Fruit fly (Drosophila melanogaster) whole organism, embryonic: ENCODE results near the gene CG12299.

ENCODE experiments used
- Abd-B ChIP-seq: fragments of 200-800 bp; sonication (Bioruptor generic); optimal IDR thresholded peaks from 2 replicates; lab custom pipeline; 2018; ENCODE audit warnings: missing biosample characterization, mild to moderate bottlenecking, missing genetic modification characterization, moderate library complexity
- Blimp-1 ChIP-seq: fragments of 200-800 bp; sonication (Bioruptor generic); optimal IDR thresholded peaks from 3 replicates; lab custom pipeline; 2018; ENCODE audit warnings: missing biosample characterization, missing genetic modification characterization, mild to moderate bottlenecking, moderate library complexity, missing genetic modification reagents
- CG10654 ChIP-seq: fragments of 200-800 bp; sonication (Bioruptor generic); optimal IDR thresholded peaks from 2 replicates; lab custom pipeline; 2016; ENCODE audit warnings: missing biosample characterization, missing genetic modification characterization
- CG11504 ChIP-seq: fragments of 200-800 bp; sonication (Bioruptor generic); optimal IDR thresholded peaks from 3 replicates; lab custom pipeline; 2019; ENCODE audit warnings: missing biosample characterization, mild to moderate bottlenecking, missing genetic modification characterization, moderate library complexity
- CG13287 ChIP-seq: fragments of 200-800 bp; sonication (Bioruptor generic); IDR thresholded peaks from 2 replicates; pipeline ENCODE4 v1.3.6; 2022; ENCODE audit warnings: missing biosample characterization, missing genetic modification characterization; ENCODE audit not compliant: partially characterized antibody
- CG13775 ChIP-seq: fragments of 200-800 bp; sonication (Bioruptor generic); optimal IDR thresholded peaks from 3 replicates; lab custom pipeline; 2017; ENCODE audit warnings: missing biosample characterization, mild to moderate bottlenecking, missing genetic modification characterization
- CG16779 ChIP-seq: fragments of 200-800 bp; sonication (Bioruptor generic); IDR thresholded peaks from 2 replicates; pipeline ENCODE4 v1.3.6; 2022; ENCODE audit warnings: missing biosample characterization, missing genetic modification characterization
- CG17912 ChIP-seq: fragments of 200-800 bp; sonication (Bioruptor generic); optimal IDR thresholded peaks from 2 replicates; lab custom pipeline; 2018; ENCODE audit warnings: missing biosample characterization, mild to moderate bottlenecking, missing genetic modification characterization
- CG1832 ChIP-seq: fragments of 200-800 bp; sonication (Bioruptor generic); optimal IDR thresholded peaks from 2 replicates; lab custom pipeline; 2017; ENCODE audit warnings: missing biosample characterization, mild to moderate bottlenecking, missing genetic modification characterization, inconsistent platforms
- CG18619 ChIP-seq: fragments of 200-800 bp; sonication (Bioruptor generic); optimal IDR thresholded peaks from 3 replicates; lab custom pipeline; 2017; ENCODE audit warnings: missing biosample characterization, mild to moderate bottlenecking, missing genetic modification characterization
- CG3726 ChIP-seq: fragments of 200-800 bp; sonication (Bioruptor generic); IDR thresholded peaks from 3 replicates; pipeline ENCODE4, ENCODE4 v1.3.6; 2022; ENCODE audit warnings: missing biosample characterization, missing genetic modification characterization
- CG3847 ChIP-seq: fragments of 200-800 bp; sonication (Bioruptor generic); IDR thresholded peaks from 2 replicates; pipeline ENCODE4 v1.3.6; 2022; ENCODE audit warnings: missing biosample characterization, missing genetic modification characterization
- CG4404 ChIP-seq: fragments of 200-800 bp; sonication (Bioruptor generic); IDR thresholded peaks from 2 replicates; pipeline ENCODE4 v1.3.6; 2022; ENCODE audit warnings: missing biosample characterization, missing genetic modification characterization
- CG4617 ChIP-seq: fragments of 200-800 bp; sonication (Bioruptor generic); optimal IDR thresholded peaks from 3 replicates; lab custom pipeline; 2016; ENCODE audit warnings: missing biosample characterization, missing genetic modification characterization, borderline replicate concordance
- CG7357 ChIP-seq: fragments of 200-800 bp; sonication (Bioruptor generic); IDR thresholded peaks from 3 replicates; pipeline ENCODE4 v1.3.6; 2022; ENCODE audit warnings: missing biosample characterization, missing genetic modification characterization
- CG8765 ChIP-seq: fragments of 200-800 bp; sonication (Bioruptor generic); IDR thresholded peaks from 2 replicates; pipeline ENCODE4 v1.3.6; 2022; ENCODE audit warnings: missing biosample characterization, missing genetic modification characterization
- CTCF ChIP-seq: fragments of 200-800 bp; sonication (Bioruptor generic); optimal IDR thresholded peaks from 2 replicates; lab custom pipeline; 2017; ENCODE audit warnings: missing biosample characterization, mild to moderate bottlenecking, missing genetic modification characterization, moderate library complexity
- Dek ChIP-seq: fragments of 200-800 bp; sonication (Bioruptor generic); optimal IDR thresholded peaks from 3 replicates; lab custom pipeline; 2019; ENCODE audit warnings: missing biosample characterization, mild to moderate bottlenecking, missing genetic modification characterization, moderate library complexity
- Doc2 ChIP-seq: fragments of 200-800 bp; sonication (Bioruptor generic); IDR thresholded peaks from 2 replicates; pipeline ENCODE4 v1.3.6; 2022; ENCODE audit warnings: missing biosample characterization, missing genetic modification characterization
- H15 ChIP-seq: fragments of 200-800 bp; sonication (Bioruptor generic); IDR thresholded peaks from 3 replicates; pipeline ENCODE4 v1.3.6; 2022; ENCODE audit warnings: missing biosample characterization, missing genetic modification characterization
- HHEX ChIP-seq: fragments of 200-800 bp; sonication (Bioruptor generic); optimal IDR thresholded peaks from 3 replicates; lab custom pipeline; 2017; ENCODE audit warnings: missing biosample characterization, mild to moderate bottlenecking, missing genetic modification characterization, missing genetic modification reagents
- Hand ChIP-seq: fragments of 200-800 bp; sonication (Bioruptor generic); optimal IDR thresholded peaks from 2 replicates; lab custom pipeline; 2017; ENCODE audit warnings: mild to moderate bottlenecking, missing biosample characterization, missing genetic modification reagents, missing genetic modification characterization
- Hr3 ChIP-seq: fragments of 200-800 bp; sonication (Bioruptor generic); optimal IDR thresholded peaks from 3 replicates; lab custom pipeline; 2016; ENCODE audit warnings: missing biosample characterization, missing genetic modification characterization
- Hr78 ChIP-seq, 2 experiments: fragments of 200-800 bp in 1 of 2; fragments of >200 bp in 1 of 2; sonication (Bioruptor generic) in 1 of 2; optimal IDR thresholded peaks; 2 replicates each; lab custom pipeline; 2017 to 2019; ENCODE audit warnings: missing biosample characterization in 2 of 2, missing genetic modification characterization in 2 of 2, mild to moderate bottlenecking in 1 of 2, moderate library complexity in 1 of 2
- Med ChIP-seq: fragments of 200-800 bp; sonication (Bioruptor generic); peaks from one replicate; lab custom pipeline; 2016; ENCODE audit warnings: missing biosample characterization, missing genetic modification characterization, mild to moderate bottlenecking, inconsistent platforms, moderate library complexity
- Rfx ChIP-seq: fragments of 200-800 bp; sonication (Bioruptor generic); IDR thresholded peaks from 2 replicates; pipeline ENCODE4 v1.3.6; 2022; ENCODE audit warnings: missing biosample characterization, missing genetic modification characterization
- Side ChIP-seq: fragments of 200-800 bp; sonication (Bioruptor generic); optimal IDR thresholded peaks from 2 replicates; lab custom pipeline; 2016; ENCODE audit warnings: missing biosample characterization, missing genetic modification characterization
- Six4 ChIP-seq: fragments of 200-800 bp; sonication (Bioruptor generic); optimal IDR thresholded peaks from 2 replicates; lab custom pipeline; 2016; ENCODE audit warnings: missing biosample characterization, missing genetic modification characterization
- bbx ChIP-seq: fragments of 200-800 bp; sonication (Bioruptor generic); IDR thresholded peaks from 2 replicates; pipeline ENCODE4 v1.3.6; 2022; ENCODE audit warnings: missing biosample characterization, missing genetic modification characterization; ENCODE audit not compliant: partially characterized antibody
- ci ChIP-seq: fragments of 200-800 bp; sonication (Bioruptor generic); IDR thresholded peaks from 3 replicates; pipeline ENCODE4 v1.3.6; 2022; ENCODE audit warnings: missing biosample characterization, missing genetic modification characterization
- crol ChIP-seq: fragments of 200-800 bp; sonication (Bioruptor generic); IDR thresholded peaks from 2 replicates; pipeline ENCODE4 v1.3.6; 2022; ENCODE audit warnings: missing biosample characterization, missing genetic modification characterization
- emc ChIP-seq: fragments of 200-800 bp; sonication (Bioruptor generic); optimal IDR thresholded peaks from 2 replicates; lab custom pipeline; 2016; ENCODE audit warnings: missing biosample characterization, missing genetic modification characterization
- hkb ChIP-seq, 2 experiments: fragments of 200-800 bp in 1 of 2; fragments of >200 bp in 1 of 2; sonication (Bioruptor generic) in 1 of 2; IDR thresholded peaks in 1 of 2; optimal IDR thresholded peaks in 1 of 2; 2 replicates each; pipeline versions ENCODE4 v1.3.6 to Lab custom; 2017 to 2022; ENCODE audit warnings: missing biosample characterization in 1 of 2, missing genetic modification characterization in 1 of 2
- ind ChIP-seq: fragments of 200-800 bp; sonication (Bioruptor generic); optimal IDR thresholded peaks from 3 replicates; lab custom pipeline; 2016; ENCODE audit warnings: missing biosample characterization, missing genetic modification characterization
- inv ChIP-seq: fragments of 200-800 bp; sonication (Bioruptor generic); IDR thresholded peaks from 2 replicates; pipeline ENCODE4 v1.3.6; 2022; ENCODE audit warnings: missing biosample characterization, missing genetic modification characterization; ENCODE audit not compliant: partially characterized antibody
- kni ChIP-seq: fragments of 200-800 bp; sonication (Bioruptor generic); optimal IDR thresholded peaks from 3 replicates; lab custom pipeline; 2017; ENCODE audit warnings: mild to moderate bottlenecking, missing biosample characterization, missing genetic modification reagents, missing genetic modification characterization
- knrl ChIP-seq: fragments of 200-800 bp; sonication (Bioruptor generic); IDR thresholded peaks from 3 replicates; pipeline ENCODE4 v1.3.6; 2022; ENCODE audit warnings: missing biosample characterization, missing genetic modification characterization; ENCODE audit not compliant: partially characterized antibody
- oc ChIP-seq: fragments of 200-800 bp; sonication (Bioruptor generic); optimal IDR thresholded peaks from 2 replicates; lab custom pipeline; 2018; ENCODE audit warnings: missing biosample characterization, mild to moderate bottlenecking, missing genetic modification characterization, moderate library complexity
- pho ChIP-seq: fragments of 200-800 bp; sonication (Bioruptor generic); optimal IDR thresholded peaks from 2 replicates; lab custom pipeline; 2016; ENCODE audit warnings: missing biosample characterization, missing genetic modification characterization
- scrt ChIP-seq: fragments of 200-800 bp; sonication (Bioruptor generic); optimal IDR thresholded peaks from 2 replicates; lab custom pipeline; 2018; ENCODE audit warnings: missing biosample characterization, mild to moderate bottlenecking, missing genetic modification characterization, moderate library complexity
- sens ChIP-seq: fragments of 200-800 bp; sonication (Bioruptor generic); peaks from one replicate; lab custom pipeline; 2016; ENCODE audit warnings: missing biosample characterization, missing genetic modification characterization
- sob ChIP-seq: fragments of 200-800 bp; sonication (Bioruptor generic); IDR thresholded peaks from 2 replicates; pipeline ENCODE4 v1.3.6; 2022; ENCODE audit warnings: missing biosample characterization, missing genetic modification characterization
- sqz ChIP-seq: fragments of 200-800 bp; sonication (Bioruptor generic); optimal IDR thresholded peaks from 3 replicates; lab custom pipeline; 2018; ENCODE audit warnings: missing biosample characterization, mild to moderate bottlenecking, missing genetic modification characterization
- tap ChIP-seq: fragments of 200-800 bp; optimal IDR thresholded peaks from 3 replicates; lab custom pipeline; 2019; ENCODE audit warnings: missing biosample characterization, mild to moderate bottlenecking, missing genetic modification characterization, moderate library complexity
- tll ChIP-seq, 2 experiments: fragments of 200-800 bp in 1 of 2; fragments of >200 bp in 1 of 2; sonication (Bioruptor generic) in 1 of 2; optimal IDR thresholded peaks; 2 replicates each; lab custom pipeline; 2017 to 2019; ENCODE audit warnings: missing biosample characterization in 2 of 2, missing genetic modification characterization in 2 of 2, mild to moderate bottlenecking in 1 of 2, moderate library complexity in 1 of 2
- z ChIP-seq: fragments of 200-800 bp; sonication (Bioruptor generic); IDR thresholded peaks from 3 replicates; pipeline ENCODE4 v1.3.6; 2022; ENCODE audit warnings: missing biosample characterization, missing genetic modification characterization

Gene CG12299

DNA sequence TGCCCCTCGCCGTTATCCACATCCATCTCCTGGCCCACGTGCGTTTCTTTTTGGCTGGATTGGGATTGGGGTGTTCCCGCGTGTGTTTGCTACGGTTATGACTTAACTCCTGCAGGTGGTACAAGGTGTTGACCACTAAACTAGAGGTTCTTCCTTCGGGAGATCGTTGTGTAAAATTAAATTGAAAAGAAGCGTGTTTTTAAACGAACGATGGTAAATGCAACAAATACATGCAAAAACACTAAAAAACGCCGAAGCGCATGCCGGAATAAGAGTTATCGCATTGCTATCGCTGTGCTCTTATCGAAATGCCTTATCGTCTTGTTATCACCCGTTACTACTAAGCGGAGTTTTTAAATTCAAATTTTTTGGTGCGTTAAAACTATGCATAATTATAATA, 32.6 kb downstream of the CG12299 start, which contains the start of gene CG6724 (continued):
- TF ChIP-seq bbx, result peak; percentile 88

DNA sequence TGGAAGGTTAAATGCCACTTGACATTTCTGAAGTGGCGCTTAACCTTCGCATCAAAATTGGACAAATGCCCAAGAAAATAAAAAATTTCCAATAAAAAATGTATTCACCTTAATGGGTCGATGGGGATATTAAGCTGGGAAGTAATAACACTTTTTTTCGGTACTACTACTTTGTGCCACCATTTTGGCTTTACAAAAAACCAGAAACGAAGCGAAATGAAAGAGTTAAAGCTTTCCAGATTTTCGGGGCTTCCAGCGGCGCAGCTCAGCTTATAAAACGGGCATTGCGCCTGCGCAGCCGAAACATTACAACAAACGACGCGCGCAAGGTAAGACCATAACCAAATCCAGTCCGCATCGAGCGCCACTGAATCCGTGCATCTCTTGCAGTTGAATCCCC, 33.4 kb downstream of the CG12299 start, which contains the start of gene CG17127:
CG17127 (plus strand) TSS at position 301 of the 400 bp plus-strand sequence.
- TF ChIP-seq CG10654 (GFP tag; lab: Kevin White, UChicago), result no peak
- no peak for TF ChIP-seq CG18619 (GFP tag; lab: Kevin White, UChicago)
- TF ChIP-seq Doc2, result no peak
- no peak for TF ChIP-seq CG8765 (GFP tag; lab: Robert Waterston, UW)
- TF ChIP-seq Dek (tag; lab: Kevin White, UChicago), result no peak
- no peak for TF ChIP-seq Hr3 (GFP tag; lab: Kevin White, UChicago)
- no peak for TF ChIP-seq Six4 (GFP tag; lab: Kevin White, UChicago)
- TF ChIP-seq, all 482 proteins: peak for 0

DNA sequence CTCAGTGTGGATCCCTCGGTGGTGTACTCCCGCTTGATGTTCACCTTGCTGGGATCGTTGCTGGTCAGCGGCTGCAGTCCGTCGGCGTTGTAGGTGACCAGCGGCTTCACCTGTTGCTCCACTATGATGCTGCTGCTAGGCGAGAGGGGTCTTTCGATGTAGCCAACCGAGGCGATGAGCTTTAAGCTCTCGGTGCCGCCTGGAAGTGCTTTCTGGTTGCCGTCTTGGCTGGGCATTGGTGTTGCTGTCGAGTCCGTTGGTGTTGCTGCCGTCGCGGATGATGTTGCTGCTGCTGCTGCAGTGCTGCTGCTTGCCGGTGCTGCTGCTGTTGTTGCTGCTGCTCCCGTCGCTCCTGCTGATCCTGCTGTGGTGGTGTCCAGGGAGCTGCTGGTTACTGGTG, 36.9 kb downstream of the CG12299 start:
- TF ChIP-seq CG13287 (GFP tag; lab: Robert Waterston, UW) (peak; percentile 30; the same call in 1 of the 2 replicates), CG11504 (tag; lab: Kevin White, UChicago) (peak; percentile 98), scrt (GFP tag; lab: Kevin White, UChicago) (peak; percentile 80), Rfx (GFP tag; lab: Robert Waterston, UW) (peak; percentile 44; the same call in 1 of the 2 replicates), z (GFP tag; lab: Robert Waterston, UW) (no peak), hkb (optimal IDR thresholded peaks at IDR 0.05; lab: Kevin White, UChicago) (no peak), hkb (GFP tag; IDR thresholded peaks at IDR 0.05; lab: Robert Waterston, UW) (no peak), CG16779 (GFP tag; lab: Robert Waterston, UW) (0 out of 2 replicates have a peak, but pooled peaks have one; percentile 12), sens (GFP tag; lab: Kevin White, UChicago) (no peak), ind (no peak), crol (GFP tag; lab: Robert Waterston, UW) (peak; percentile 66), ci (GFP tag; lab: Robert Waterston, UW) (0 out of 3 replicates have a peak, but pooled peaks have one; percentile 17), knrl (GFP tag; lab: Robert Waterston, UW) (no peak), Med (peak; percentile 72), kni (GFP tag; lab: Kevin White, UChicago) (no peak), Abd-B (GFP tag; lab: Kevin White, UChicago) (no peak), CTCF (GFP tag; lab: Kevin White, UChicago) (peak; percentile 42)

DNA sequence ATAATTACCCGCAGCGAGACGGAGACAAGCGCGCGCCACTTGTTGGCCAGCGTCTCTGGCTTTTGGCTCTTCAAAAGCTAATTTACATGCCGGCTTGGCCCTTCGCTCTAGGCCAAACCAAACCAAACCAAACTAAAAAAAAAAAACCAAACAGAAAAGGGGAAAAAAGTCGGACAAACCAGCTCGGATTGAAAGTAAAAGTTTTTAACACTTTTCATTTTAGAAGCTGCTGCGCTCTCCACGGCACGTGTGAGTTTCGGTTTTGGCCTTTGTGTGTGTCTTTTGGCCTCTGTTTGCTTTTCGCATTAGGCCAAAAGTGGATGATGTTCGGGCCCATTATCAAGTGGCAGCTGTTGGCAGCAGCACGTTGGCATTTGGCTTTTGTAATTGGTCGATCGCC, 44.1 kb downstream of the CG12299 start:
- TF ChIP-seq HHEX (GFP tag; lab: Kevin White, UChicago) (no peak), tll (GFP tag; optimal IDR thresholded peaks at IDR 0.05; lab: Kevin White, UChicago) (no peak), pho (GFP tag; lab: Kevin White, UChicago) (no peak), sqz (peak; percentile 20), CG13775 (GFP tag; lab: Kevin White, UChicago) (no peak), Blimp-1 (peak; percentile 99), sob (GFP tag; lab: Robert Waterston, UW) (0 out of 2 replicates have a peak, but pooled peaks have one; percentile 13), sens (GFP tag; lab: Kevin White, UChicago) (peak; percentile 27), CG3726 (GFP tag; lab: Robert Waterston, UW) (no peak), CG4404 (no peak), inv (GFP tag; lab: Robert Waterston, UW) (no peak), Side (GFP tag; lab: Kevin White, UChicago) (no peak), CG1832 (GFP tag; lab: Kevin White, UChicago) (no peak), emc (GFP tag; lab: Kevin White, UChicago) (no peak), Hr78 (GFP tag; optimal IDR thresholded peaks at IDR 0.05; lab: Kevin White, UChicago) (peak in 1 of 2 experiments; percentile 14), CG4617 (GFP tag; lab: Kevin White, UChicago) (no peak), tap (tag; lab: Kevin White, UChicago) (no peak), Hand (GFP tag; lab: Kevin White, UChicago) (no peak), CG7357 (no peak), CG17912 (no peak), H15 (no peak), oc (peak; percentile 5), CG3847 (GFP tag; lab: Robert Waterston, UW) (no peak)
